Fruit fly (Drosophila melanogaster) S2 (cell line): ENCODE measurements around the gene cdm.

Experiments used
- CG8478 ChIP-seq: fragments of >200 bp; optimal IDR thresholded peaks from 2 replicates; lab custom pipeline; 2018
- CTCF ChIP-seq, 2 experiments: fragments of >200 bp; optimal IDR thresholded peaks; 2 replicates each; lab custom pipeline; 2018

Gene cdm

dm6 chr3R:18198518-18199118, 15.3 kb upstream of the cdm start:
- TF ChIP-seq CG8478 (lab: Kevin White, UChicago) = no peak
- TF ChIP-seq CTCF (optimal IDR thresholded peaks at IDR 0.05; lab: Kevin White, UChicago) = no peak

dm6 chr3R:18197802-18198148, 14.5 kb upstream of the cdm start:
- no peak for TF ChIP-seq CTCF (optimal IDR thresholded peaks at IDR 0.05; lab: Kevin White, UChicago)
- TF ChIP-seq CG8478 (lab: Kevin White, UChicago) = no peak

dm6 chr3R:18196991-18197801, 13.9 kb upstream of the cdm start:
- no peak for TF ChIP-seq CG8478 (lab: Kevin White, UChicago)
- no peak for TF ChIP-seq CTCF (optimal IDR thresholded peaks at IDR 0.05; lab: Kevin White, UChicago)

- TF ChIP-seq CTCF (optimal IDR thresholded peaks at IDR 0.05; lab: Kevin White, UChicago) (no peak), CG8478 (lab: Kevin White, UChicago) (no peak)
Measured at dm6 chr3R:18196622-18196990, 13.3 kb upstream of the cdm start.

- no peak for TF ChIP-seq CTCF (optimal IDR thresholded peaks at IDR 0.05; lab: Kevin White, UChicago)
- TF ChIP-seq CG8478 (lab: Kevin White, UChicago) = no peak
Measured at dm6 chr3R:18195295-18195694, 12.0 kb upstream of the cdm start.

dm6 chr3R:18191867-18192266, 8.6 kb upstream of the cdm start, which contains the start of gene CG14313:
CG14313 (minus strand) TSS chr3R:18191967.
- TF ChIP-seq CTCF (optimal IDR thresholded peaks at IDR 0.05; lab: Kevin White, UChicago) = no peak
- TF ChIP-seq CG8478 (lab: Kevin White, UChicago) = no peak

- no peak for TF ChIP-seq CTCF (optimal IDR thresholded peaks at IDR 0.05; lab: Kevin White, UChicago)
- no peak for TF ChIP-seq CG8478 (lab: Kevin White, UChicago)
Measured at dm6 chr3R:18188702-18189125, 5.4 kb upstream of the cdm start, which contains the start of the genes CG12321 and MED17. CG12321 (minus strand) TSS chr3R:18188707. MED17 (plus strand) TSS chr3R:18189072.

dm6 chr3R:18185385-18185784, 2.1 kb upstream of the cdm start, which contains the start of the genes Arp5 and CG7208:
Arp5 (plus strand) TSS chr3R:18185498.
CG7208 (minus strand) TSS chr3R:18185715.
- TF ChIP-seq CG8478 (lab: Kevin White, UChicago) (no peak), CTCF (optimal IDR thresholded peaks at IDR 0.05; lab: Kevin White, UChicago) (no peak)

- TF ChIP-seq CG8478 (lab: Kevin White, UChicago) = no peak
- TF ChIP-seq CTCF (optimal IDR thresholded peaks at IDR 0.05; lab: Kevin White, UChicago) = no peak
Measured at dm6 chr3R:18171983-18172967, 11.0 kb downstream of the cdm start.

dm6 chr3R:18169982-18170531, 13.2 kb downstream of the cdm start:
- TF ChIP-seq CTCF (optimal IDR thresholded peaks at IDR 0.05; lab: Kevin White, UChicago) (no peak), CG8478 (lab: Kevin White, UChicago) (no peak)

dm6 chr3R:18168929-18169350, 14.3 kb downstream of the cdm start:
- no peak for TF ChIP-seq CG8478 (lab: Kevin White, UChicago)
- TF ChIP-seq CTCF (optimal IDR thresholded peaks at IDR 0.05; lab: Kevin White, UChicago) = no peak

dm6 chr3R:18168398-18168797, 14.9 kb downstream of the cdm start:
- TF ChIP-seq CTCF (optimal IDR thresholded peaks at IDR 0.05; lab: Kevin White, UChicago) = peak in 1 of 2 experiments; percentile 27
- no peak for TF ChIP-seq CG8478 (lab: Kevin White, UChicago)

- TF ChIP-seq CTCF (optimal IDR thresholded peaks at IDR 0.05; lab: Kevin White, UChicago) = no peak
- TF ChIP-seq CG8478 (lab: Kevin White, UChicago) = no peak
Measured at dm6 chr3R:18167416-18168237, 15.7 kb downstream of the cdm start, which contains the start of gene wrd. wrd (plus strand) TSS chr3R:18167757.
